Worm (Caenorhabditis elegans) whole organism, early embryonic: ENCODE results near the gene K04G7.1.

Source experiments
- B0310.2 ChIP-seq: sonication (generic microtip); optimal IDR thresholded peaks from 2 replicates; lab custom pipeline; 2016; ENCODE audit warnings: mild to moderate bottlenecking, missing genetic modification characterization, missing compliant biosample characterization
- F13C5.2 ChIP-seq: sonication (generic microtip); optimal IDR thresholded peaks from 2 replicates; lab custom pipeline; 2017; ENCODE audit warnings: mild to moderate bottlenecking, missing genetic modification characterization, inconsistent platforms, missing compliant biosample characterization
- aly-1 ChIP-seq: sonication (generic microtip); optimal IDR thresholded peaks from 2 replicates; lab custom pipeline; 2016; ENCODE audit warnings: missing genetic modification characterization, missing compliant biosample characterization
- ama-1 ChIP-seq: fragments of 150-350 bp; optimal IDR thresholded peaks from 2 replicates; lab custom pipeline; 2014
- ceh-13 ChIP-seq: fragments of 200-800 bp; sonication (Bioruptor generic); optimal IDR thresholded peaks from 2 replicates; lab custom pipeline; 2018; ENCODE audit warnings: mild to moderate bottlenecking, missing genetic modification characterization, missing compliant biosample characterization
- ceh-36 ChIP-seq: sonication (generic microtip); optimal IDR thresholded peaks from 2 replicates; lab custom pipeline; 2016; ENCODE audit warnings: missing genetic modification characterization, inconsistent platforms, missing compliant biosample characterization
- ets-7 ChIP-seq: sonication (generic microtip); optimal IDR thresholded peaks from 2 replicates; lab custom pipeline; 2016; ENCODE audit warnings: missing genotype, missing genetic modification characterization, missing compliant biosample characterization
- flt-1 ChIP-seq: fragments of 200-800 bp; sonication (Bioruptor generic); IDR thresholded peaks from 2 replicates; pipeline ENCODE4 v1.3.6; 2022; ENCODE audit warnings: missing genetic modification characterization, missing compliant biosample characterization
- hmbx-1 ChIP-seq: sonication (generic microtip); optimal IDR thresholded peaks from 2 replicates; lab custom pipeline; 2016; ENCODE audit warnings: mild to moderate bottlenecking, missing genetic modification characterization, missing compliant biosample characterization
- hmg-4 ChIP-seq: fragments of 200-800 bp; sonication (Bioruptor generic); optimal IDR thresholded peaks from 2 replicates; lab custom pipeline; 2018; ENCODE audit warnings: mild to moderate bottlenecking, missing genetic modification characterization, missing compliant biosample characterization
- hnd-1 ChIP-seq: sonication (generic microtip); optimal IDR thresholded peaks from 2 replicates; lab custom pipeline; 2016; ENCODE audit warnings: missing genetic modification characterization, missing compliant biosample characterization
- pes-1 ChIP-seq: fragments of 200-800 bp; sonication (Bioruptor generic); IDR thresholded peaks from 2 replicates; pipeline ENCODE4 v1.3.6; 2022; ENCODE audit warnings: missing genetic modification reagents, missing genetic modification characterization, missing compliant biosample characterization
- scrt-1 ChIP-seq: fragments of 200-800 bp; sonication (Bioruptor generic); IDR thresholded peaks from 2 replicates; pipeline ENCODE4 v1.3.6; 2022; ENCODE audit warnings: missing genetic modification characterization, missing compliant biosample characterization
- sea-1 ChIP-seq: fragments of 200-800 bp; sonication (Bioruptor generic); conservative IDR thresholded peaks from 2 replicates; pipeline ENCODE4 v1.3.6; 2022; ENCODE audit warnings: missing genetic modification characterization, missing compliant biosample characterization
- tbx-11 ChIP-seq: fragments of 200-800 bp; sonication (Bioruptor generic); IDR thresholded peaks from 2 replicates; pipeline ENCODE4 v1.3.6; 2022; ENCODE audit warnings: missing genetic modification characterization, missing compliant biosample characterization
- tbx-37 ChIP-seq: fragments of 200-800 bp; sonication (Bioruptor generic); conservative IDR thresholded peaks from 2 replicates; pipeline ENCODE4 v1.3.6; 2022; ENCODE audit warnings: missing genetic modification reagents, missing genetic modification characterization, missing compliant biosample characterization
- tra-4 ChIP-seq: sonication (generic microtip); optimal IDR thresholded peaks from 2 replicates; lab custom pipeline; 2017; ENCODE audit warnings: missing genetic modification characterization, missing compliant biosample characterization

The K04G7.1 gene

ce11 chrIII:7201378-7202256, 39.1 kb downstream of the K04G7.1 start, which contains the start of gene dpy-31:
TSS of gene dpy-31 (plus strand) at chrIII:7202206.
- no peak for TF ChIP-seq ama-1 (lab: Kevin White, UChicago)
- TF ChIP-seq tbx-11 (GFP tag; lab: Robert Waterston, UW), result no peak
- no peak for TF ChIP-seq pes-1 (GFP tag; lab: Robert Waterston, UW)
- no peak for TF ChIP-seq flt-1 (GFP tag; lab: Robert Waterston, UW)
- TF ChIP-seq sea-1, result no peak
- no peak for TF ChIP-seq hnd-1 (tag; lab: Kevin White, UChicago)
- TF ChIP-seq ets-7 (tag; lab: Kevin White, UChicago), result no peak
- TF ChIP-seq hmg-4 (GFP tag; lab: Kevin White, UChicago), result no peak
- TF ChIP-seq ceh-36 (tag; lab: Kevin White, UChicago), result no peak
- no peak for TF ChIP-seq F13C5.2 (tag; lab: Kevin White, UChicago)
- TF ChIP-seq B0310.2 (tag; lab: Kevin White, UChicago), result no peak
- no peak for TF ChIP-seq scrt-1
- TF ChIP-seq tbx-37, result no peak
- TF ChIP-seq aly-1 (tag; lab: Kevin White, UChicago), result no peak
- no peak for TF ChIP-seq ceh-13 (GFP tag; lab: Kevin White, UChicago)
- no peak for TF ChIP-seq hmbx-1 (tag; lab: Kevin White, UChicago)

DNA sequence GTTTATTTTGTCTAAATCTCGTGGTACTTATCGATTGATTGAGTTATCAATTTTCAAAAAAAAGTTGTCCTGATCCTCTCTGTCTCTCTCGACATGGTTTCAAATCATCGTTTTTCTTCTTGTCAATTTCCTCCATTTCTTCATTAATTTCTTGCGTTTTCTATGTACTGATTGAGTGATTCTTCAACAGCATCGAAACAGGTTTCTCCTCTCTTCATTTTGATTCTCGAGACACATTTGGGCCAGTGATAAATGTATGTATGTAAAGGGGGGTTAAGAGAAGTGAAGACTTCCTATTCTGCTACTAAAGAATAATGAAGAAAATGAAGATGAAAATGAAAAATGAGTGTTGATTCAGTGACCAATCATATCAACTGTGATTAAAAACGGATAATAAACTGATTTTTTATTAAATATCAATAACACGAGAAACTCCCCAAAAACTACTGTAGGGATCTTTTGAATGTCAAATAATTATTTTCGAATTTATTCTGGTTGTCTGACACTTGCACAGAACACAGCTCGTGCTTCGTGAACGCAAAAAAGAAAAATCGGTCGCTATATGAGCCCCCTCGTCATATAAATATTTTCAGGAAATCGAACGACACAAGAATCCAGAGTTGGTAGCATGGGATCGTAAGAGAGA, 40.7 kb downstream of the K04G7.1 start:
- TF ChIP-seq ceh-13 (GFP tag; lab: Kevin White, UChicago) (no peak), tbx-11 (GFP tag; lab: Robert Waterston, UW) (no peak), ets-7 (tag; lab: Kevin White, UChicago) (no peak)

DNA sequence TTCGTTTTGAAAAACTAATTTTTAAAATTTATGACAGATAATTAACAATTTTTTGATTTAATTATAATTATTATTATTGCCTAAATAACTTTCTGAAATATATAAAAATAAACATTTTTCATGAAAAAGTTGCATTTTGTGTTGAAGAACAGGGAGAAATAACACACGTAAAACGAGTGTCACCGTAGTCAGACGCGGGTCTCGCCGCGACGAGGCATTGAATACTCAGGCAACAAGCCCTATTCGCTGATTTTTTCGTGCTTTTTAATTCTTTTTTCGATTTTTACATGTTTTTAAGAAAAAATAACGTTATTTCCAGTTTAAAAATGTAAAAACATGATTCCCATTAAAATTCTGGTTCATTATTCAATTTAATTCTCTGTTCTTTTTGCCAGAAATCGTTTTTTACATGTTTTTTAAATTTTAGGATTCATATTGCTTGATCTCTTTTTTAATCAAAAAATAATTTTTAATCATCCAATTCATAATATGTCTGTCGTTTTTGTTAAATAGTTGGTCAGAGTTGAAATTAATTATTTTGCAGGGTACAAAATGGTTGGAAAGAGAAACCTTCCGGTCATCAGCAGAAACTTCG, 45.5 kb downstream of the K04G7.1 start, which contains the start of gene rpl-6:
TSS of gene rpl-6 (plus strand) at position 545 of the 595 bp plus-strand sequence.
- TF ChIP-seq ceh-36 (tag; lab: Kevin White, UChicago) (no peak), hnd-1 (tag; lab: Kevin White, UChicago) (no peak), B0310.2 (tag; lab: Kevin White, UChicago) (no peak), ceh-13 (GFP tag; lab: Kevin White, UChicago) (no peak), tbx-11 (GFP tag; lab: Robert Waterston, UW) (no peak), F13C5.2 (tag; lab: Kevin White, UChicago) (peak; percentile 69), ama-1 (lab: Kevin White, UChicago) (no peak)

- no peak for TF ChIP-seq hmg-4 (GFP tag; lab: Kevin White, UChicago)
- TF ChIP-seq pes-1 (GFP tag; lab: Robert Waterston, UW), result no peak
- no peak for TF ChIP-seq tbx-11 (GFP tag; lab: Robert Waterston, UW)
- TF ChIP-seq scrt-1, result no peak
- TF ChIP-seq sea-1, result no peak
- no peak for TF ChIP-seq B0310.2 (tag; lab: Kevin White, UChicago)
- no peak for TF ChIP-seq tbx-37
- TF ChIP-seq ama-1 (lab: Kevin White, UChicago), result no peak
- TF ChIP-seq F13C5.2 (tag; lab: Kevin White, UChicago), result no peak
- no peak for TF ChIP-seq ceh-13 (GFP tag; lab: Kevin White, UChicago)
- no peak for TF ChIP-seq ceh-36 (tag; lab: Kevin White, UChicago)
- no peak for TF ChIP-seq aly-1 (tag; lab: Kevin White, UChicago)
- no peak for TF ChIP-seq hnd-1 (tag; lab: Kevin White, UChicago)
- TF ChIP-seq ets-7 (tag; lab: Kevin White, UChicago), result no peak
- no peak for TF ChIP-seq flt-1 (GFP tag; lab: Robert Waterston, UW)
- TF ChIP-seq hmbx-1 (tag; lab: Kevin White, UChicago), result no peak
- TF ChIP-seq tra-4, result no peak
These were observed 47.2 kb downstream of the K04G7.1 start, which contains the start of gene R151.2 for ce11 chrIII:7209721-7210120. TSS of gene R151.2 (plus strand) at chrIII:7209967.

- no peak for TF ChIP-seq hnd-1 (tag; lab: Kevin White, UChicago)
- TF ChIP-seq hmg-4 (GFP tag; lab: Kevin White, UChicago), result no peak
- TF ChIP-seq aly-1 (tag; lab: Kevin White, UChicago), result no peak
- no peak for TF ChIP-seq ets-7 (tag; lab: Kevin White, UChicago)
- no peak for TF ChIP-seq B0310.2 (tag; lab: Kevin White, UChicago)
- TF ChIP-seq tbx-37, result no peak
- no peak for TF ChIP-seq ceh-13 (GFP tag; lab: Kevin White, UChicago)
- TF ChIP-seq hmbx-1 (tag; lab: Kevin White, UChicago), result no peak
- TF ChIP-seq ama-1 (lab: Kevin White, UChicago), result no peak
- TF ChIP-seq scrt-1, result no peak
- TF ChIP-seq tbx-11 (GFP tag; lab: Robert Waterston, UW), result no peak
- TF ChIP-seq ceh-36 (tag; lab: Kevin White, UChicago), result no peak
- no peak for TF ChIP-seq sea-1
These were observed 48.0 kb downstream of the K04G7.1 start for ce11 chrIII:7210486-7210885.

DNA sequence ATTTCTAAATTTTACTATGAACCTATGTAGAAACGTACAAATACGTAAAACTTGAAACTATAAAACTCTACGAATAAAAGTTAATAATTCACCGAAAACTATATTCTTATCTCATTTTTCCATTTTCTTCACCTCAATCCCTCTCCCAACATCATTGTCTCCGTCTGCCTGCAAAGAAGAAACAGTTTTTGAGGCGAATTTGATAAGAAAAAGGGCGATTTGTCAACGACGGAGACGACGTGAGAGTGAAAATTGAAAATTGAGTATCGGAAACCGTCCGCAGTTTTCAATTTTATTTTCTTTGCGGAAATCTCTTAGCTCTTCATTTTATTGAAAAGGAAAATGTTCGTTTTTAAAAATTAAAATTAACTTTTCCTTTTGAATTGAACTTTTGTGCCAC, 49.5 kb downstream of the K04G7.1 start:
- TF ChIP-seq pes-1 (GFP tag; lab: Robert Waterston, UW) (no peak), hnd-1 (tag; lab: Kevin White, UChicago) (no peak), hmbx-1 (tag; lab: Kevin White, UChicago) (no peak), ceh-36 (tag; lab: Kevin White, UChicago) (no peak), hmg-4 (GFP tag; lab: Kevin White, UChicago) (no peak), F13C5.2 (tag; lab: Kevin White, UChicago) (no peak), tbx-37 (no peak), B0310.2 (tag; lab: Kevin White, UChicago) (no peak), scrt-1 (no peak), tra-4 (no peak), flt-1 (GFP tag; lab: Robert Waterston, UW) (no peak), aly-1 (tag; lab: Kevin White, UChicago) (no peak), ama-1 (lab: Kevin White, UChicago) (no peak), sea-1 (no peak), ets-7 (tag; lab: Kevin White, UChicago) (no peak), ceh-13 (GFP tag; lab: Kevin White, UChicago) (no peak), tbx-11 (GFP tag; lab: Robert Waterston, UW) (no peak)
